Worm (Caenorhabditis elegans): ENCODE measurements around the gene C35D6.4.

ce11 chrIV:16332585-16332984 is 18.2 kb upstream of the C35D6.4 start, which contains the start of gene srz-71:
- TF ChIP-seq ama-1 (optimal IDR thresholded peaks at IDR 0.05) = no peak
- no peak for TF ChIP-seq ets-7 (tag; optimal IDR thresholded peaks at IDR 0.05)
- TF ChIP-seq F13C5.2 (tag; optimal IDR thresholded peaks at IDR 0.05) = no peak
- no peak for TF ChIP-seq hnd-1 (tag; optimal IDR thresholded peaks at IDR 0.05)
- TF ChIP-seq hmg-4 (GFP tag; optimal IDR thresholded peaks at IDR 0.05) = no peak
- TF ChIP-seq flt-1 (GFP tag; IDR thresholded peaks at IDR 0.05) = no peak
- TF ChIP-seq ceh-13 (GFP tag; optimal IDR thresholded peaks at IDR 0.05) = no peak
- TF ChIP-seq tbx-11 (GFP tag; IDR thresholded peaks at IDR 0.05) = no peak
- no peak for TF ChIP-seq aly-1 (tag; optimal IDR thresholded peaks at IDR 0.05)
- no peak for TF ChIP-seq tra-4 (tag; optimal IDR thresholded peaks at IDR 0.05)
- no peak for TF ChIP-seq ceh-36 (tag; optimal IDR thresholded peaks at IDR 0.05)
- TF ChIP-seq hmbx-1 (tag; optimal IDR thresholded peaks at IDR 0.05) = no peak
